Fruit fly (Drosophila melanogaster) whole organism, embryonic: ENCODE measurements around the gene AP-2mu.

Source experiments
- Asciz ChIP-seq: fragments of 200-800 bp; sonication (Bioruptor generic); optimal IDR thresholded peaks from 2 replicates; lab custom pipeline; 2017; ENCODE audit warnings: missing biosample characterization, mild to moderate bottlenecking, missing genetic modification characterization, missing genetic modification reagents
- CG12071 ChIP-seq: fragments of 200-800 bp; sonication (Bioruptor generic); optimal IDR thresholded peaks from 3 replicates; lab custom pipeline; 2018; ENCODE audit warnings: missing biosample characterization, mild to moderate bottlenecking, missing genetic modification characterization
- CG12155 ChIP-seq: fragments of 200-800 bp; sonication (Bioruptor generic); optimal IDR thresholded peaks from 3 replicates; lab custom pipeline; 2016; ENCODE audit warnings: missing biosample characterization, missing genetic modification characterization
- CG12236 ChIP-seq: fragments of 200-800 bp; sonication (Bioruptor generic); optimal IDR thresholded peaks from 2 replicates; lab custom pipeline; 2016; ENCODE audit warnings: missing biosample characterization, missing genetic modification characterization
- CG1233 ChIP-seq: fragments of 200-800 bp; sonication (Bioruptor generic); optimal IDR thresholded peaks from 4 replicates; lab custom pipeline; 2018; ENCODE audit warnings: missing biosample characterization, mild to moderate bottlenecking, missing genetic modification characterization
- CG12391 ChIP-seq: fragments of 200-800 bp; sonication (Bioruptor generic); optimal IDR thresholded peaks from 3 replicates; lab custom pipeline; 2018; ENCODE audit warnings: missing biosample characterization, mild to moderate bottlenecking, missing genetic modification characterization, moderate library complexity
- CG13123 ChIP-seq: fragments of 200-800 bp; sonication (Bioruptor generic); optimal IDR thresholded peaks from 2 replicates; lab custom pipeline; 2016; ENCODE audit warnings: missing biosample characterization, missing genetic modification characterization
- CG13287 ChIP-seq: fragments of 200-800 bp; sonication (Bioruptor generic); IDR thresholded peaks from 2 replicates; pipeline ENCODE4 v1.3.6; 2022; ENCODE audit warnings: missing biosample characterization, missing genetic modification characterization; ENCODE audit not compliant: partially characterized antibody
- CG1602 ChIP-seq: fragments of 200-800 bp; sonication (Bioruptor generic); optimal IDR thresholded peaks from 3 replicates; lab custom pipeline; 2016; ENCODE audit warnings: missing biosample characterization, missing genetic modification characterization
- CG1603 ChIP-seq: fragments of 200-800 bp; sonication (Bioruptor generic); optimal IDR thresholded peaks from 2 replicates; lab custom pipeline; 2019; ENCODE audit warnings: missing biosample characterization, mild to moderate bottlenecking, missing genetic modification characterization, moderate library complexity
- CG16815 ChIP-seq: fragments of 200-800 bp; sonication (Bioruptor generic); optimal IDR thresholded peaks from 3 replicates; lab custom pipeline; 2017; ENCODE audit warnings: missing biosample characterization, mild to moderate bottlenecking, missing genetic modification characterization
- CG16863 ChIP-seq: fragments of 200-800 bp; sonication (Bioruptor generic); optimal IDR thresholded peaks from 3 replicates; lab custom pipeline; 2016; ENCODE audit warnings: missing biosample characterization, missing genetic modification characterization
- CG17186 ChIP-seq: fragments of 200-800 bp; sonication (Bioruptor generic); optimal IDR thresholded peaks from 3 replicates; lab custom pipeline; 2017; ENCODE audit warnings: missing biosample characterization, missing genetic modification reagents, missing genetic modification characterization
- CG18262 ChIP-seq: fragments of 200-800 bp; optimal IDR thresholded peaks from 3 replicates; lab custom pipeline; 2019; ENCODE audit warnings: missing biosample characterization, mild to moderate bottlenecking, missing genetic modification characterization, moderate library complexity
- CG1832 ChIP-seq: fragments of 200-800 bp; sonication (Bioruptor generic); optimal IDR thresholded peaks from 2 replicates; lab custom pipeline; 2017; ENCODE audit warnings: missing biosample characterization, mild to moderate bottlenecking, missing genetic modification characterization, inconsistent platforms
- CG2889 ChIP-seq: fragments of 200-800 bp; sonication (Bioruptor generic); IDR thresholded peaks from 3 replicates; pipeline ENCODE4 v1.3.6; 2022; ENCODE audit warnings: missing biosample characterization, missing genetic modification characterization
- CG31388 ChIP-seq: fragments of 200-800 bp; sonication (Bioruptor generic); optimal IDR thresholded peaks from 2 replicates; lab custom pipeline; 2016; ENCODE audit warnings: missing biosample characterization, missing genetic modification characterization
- CG42726 ChIP-seq: fragments of 200-800 bp; sonication (Bioruptor generic); IDR thresholded peaks from 2 replicates; pipeline ENCODE4 v1.3.6; 2022; ENCODE audit warnings: missing biosample characterization, missing genetic modification characterization; ENCODE audit not compliant: partially characterized antibody
- CG6254 ChIP-seq: fragments of 200-800 bp; sonication (Bioruptor generic); optimal IDR thresholded peaks from 3 replicates; lab custom pipeline; 2017; ENCODE audit warnings: mild to moderate bottlenecking, missing biosample characterization, missing genetic modification reagents, missing genetic modification characterization
- CG6272 ChIP-seq: fragments of 200-800 bp; sonication (Bioruptor generic); IDR thresholded peaks from 2 replicates; pipeline ENCODE4 v1.3.6; 2022; ENCODE audit warnings: missing biosample characterization, missing genetic modification characterization
- CG7556 ChIP-seq: fragments of 200-800 bp; sonication (Bioruptor generic); optimal IDR thresholded peaks from 2 replicates; lab custom pipeline; 2017; ENCODE audit warnings: missing biosample characterization, mild to moderate bottlenecking, missing genetic modification characterization
- CG7963 ChIP-seq: fragments of 200-800 bp; sonication (Bioruptor generic); IDR thresholded peaks from 3 replicates; pipeline ENCODE4 v1.3.6; 2022; ENCODE audit warnings: missing biosample characterization, missing genetic modification characterization; ENCODE audit not compliant: partially characterized antibody
- CG8089 ChIP-seq: fragments of 200-800 bp; sonication (Bioruptor generic); optimal IDR thresholded peaks from 3 replicates; lab custom pipeline; 2016; ENCODE audit warnings: missing biosample characterization, missing genetic modification characterization
- CG8388 ChIP-seq: fragments of 200-800 bp; sonication (Bioruptor generic); optimal IDR thresholded peaks from 2 replicates; lab custom pipeline; 2019; ENCODE audit warnings: missing biosample characterization, mild to moderate bottlenecking, missing genetic modification characterization, moderate library complexity
- CG9437 ChIP-seq: fragments of 200-800 bp; sonication (Bioruptor generic); optimal IDR thresholded peaks from 2 replicates; lab custom pipeline; 2018; ENCODE audit warnings: missing biosample characterization, mild to moderate bottlenecking, missing genetic modification characterization
- CTCF ChIP-seq: fragments of 200-800 bp; sonication (Bioruptor generic); optimal IDR thresholded peaks from 2 replicates; lab custom pipeline; 2017; ENCODE audit warnings: missing biosample characterization, mild to moderate bottlenecking, missing genetic modification characterization, moderate library complexity
- D19A ChIP-seq: fragments of 200-800 bp; optimal IDR thresholded peaks from 3 replicates; lab custom pipeline; 2019; ENCODE audit warnings: missing biosample characterization, mild to moderate bottlenecking, missing genetic modification characterization, moderate library complexity
- D19B ChIP-seq: fragments of 200-800 bp; sonication (Bioruptor generic); optimal IDR thresholded peaks from 2 replicates; lab custom pipeline; 2017; ENCODE audit warnings: missing biosample characterization, mild to moderate bottlenecking, missing genetic modification characterization
- Dek ChIP-seq: fragments of 200-800 bp; sonication (Bioruptor generic); optimal IDR thresholded peaks from 3 replicates; lab custom pipeline; 2019; ENCODE audit warnings: missing biosample characterization, mild to moderate bottlenecking, missing genetic modification characterization, moderate library complexity
- Dip3 ChIP-seq: fragments of 200-800 bp; sonication (Bioruptor generic); optimal IDR thresholded peaks from 3 replicates; lab custom pipeline; 2016; ENCODE audit warnings: missing biosample characterization, missing genetic modification characterization
- Drgx ChIP-seq: fragments of 200-800 bp; sonication (Bioruptor generic); IDR thresholded peaks from 2 replicates; pipeline ENCODE4 v1.3.6; 2022; ENCODE audit warnings: missing biosample characterization, missing genetic modification characterization
- Eip74EF ChIP-seq, 2 experiments: fragments of 200-800 bp in 1 of 2; fragments of >200 bp in 1 of 2; sonication (Bioruptor generic) in 1 of 2; optimal IDR thresholded peaks; 2 replicates each; lab custom pipeline; 2017 to 2019; ENCODE audit warnings: missing biosample characterization in 2 of 2, missing genetic modification characterization in 2 of 2, mild to moderate bottlenecking in 1 of 2, moderate library complexity in 1 of 2
- Ets65A ChIP-seq: fragments of 200-800 bp; sonication (Bioruptor generic); peaks from one replicate; lab custom pipeline; 2016; ENCODE audit warnings: missing biosample characterization, missing genetic modification characterization
- Fer2 ChIP-seq: fragments of 200-800 bp; sonication (Bioruptor generic); optimal IDR thresholded peaks from 2 replicates; lab custom pipeline; 2018; ENCODE audit warnings: missing biosample characterization, mild to moderate bottlenecking, missing genetic modification characterization, moderate library complexity
- Hmx ChIP-seq: fragments of 200-800 bp; sonication (Bioruptor generic); optimal IDR thresholded peaks from 2 replicates; lab custom pipeline; 2016; ENCODE audit warnings: missing biosample characterization, missing genetic modification characterization
- Nf-YB ChIP-seq: fragments of 200-800 bp; sonication (Bioruptor generic); optimal IDR thresholded peaks from 3 replicates; lab custom pipeline; 2019; ENCODE audit warnings: missing biosample characterization, mild to moderate bottlenecking, missing genetic modification characterization, moderate library complexity
- Poxn ChIP-seq: fragments of 200-800 bp; sonication (Bioruptor generic); IDR thresholded peaks from 2 replicates; pipeline ENCODE4 v1.3.6; 2022; ENCODE audit warnings: missing biosample characterization, missing genetic modification characterization
- al ChIP-seq: fragments of 200-800 bp; sonication (Bioruptor generic); IDR thresholded peaks from 2 replicates; pipeline ENCODE4 v1.3.6; 2022; ENCODE audit warnings: missing biosample characterization, missing genetic modification characterization
- az2 ChIP-seq: fragments of 200-800 bp; sonication (Bioruptor generic); optimal IDR thresholded peaks from 3 replicates; lab custom pipeline; 2016; ENCODE audit warnings: missing biosample characterization, missing genetic modification characterization
- bab2 ChIP-seq: fragments of 200-800 bp; sonication (Bioruptor generic); optimal IDR thresholded peaks from 2 replicates; lab custom pipeline; 2016; ENCODE audit warnings: missing biosample characterization, missing genetic modification characterization
- bcd ChIP-seq: fragments of 200-800 bp; sonication (Bioruptor generic); optimal IDR thresholded peaks from 2 replicates; lab custom pipeline; 2017; ENCODE audit warnings: missing biosample characterization, mild to moderate bottlenecking, missing genetic modification characterization
- btn ChIP-seq: fragments of 200-800 bp; sonication (Bioruptor generic); optimal IDR thresholded peaks from 2 replicates; lab custom pipeline; 2016; ENCODE audit warnings: missing biosample characterization, missing genetic modification characterization
- grn ChIP-seq: fragments of 200-800 bp; sonication (Bioruptor generic); optimal IDR thresholded peaks from 3 replicates; lab custom pipeline; 2017; ENCODE audit warnings: missing biosample characterization, missing genetic modification characterization
- h ChIP-seq: fragments of >200 bp; optimal IDR thresholded peaks from 2 replicates; lab custom pipeline; 2017
- peb ChIP-seq: fragments of 200-800 bp; sonication (Bioruptor generic); IDR thresholded peaks from 2 replicates; pipeline ENCODE4 v1.3.6; 2022; ENCODE audit warnings: missing biosample characterization, missing genetic modification characterization
- pum ChIP-seq: fragments of 200-800 bp; sonication (Bioruptor generic); optimal IDR thresholded peaks from 2 replicates; lab custom pipeline; 2016; ENCODE audit warnings: missing biosample characterization, missing genetic modification characterization
- row ChIP-seq: fragments of 200-800 bp; sonication (Bioruptor generic); IDR thresholded peaks from 3 replicates; pipeline ENCODE4 v1.3.6; 2022; ENCODE audit warnings: missing biosample characterization, missing genetic modification characterization
- sc ChIP-seq, 3 experiments: fragments of >200 bp in 2 of 3; fragments of 200-800 bp in 1 of 3; sonication (Bioruptor generic) in 1 of 3; optimal IDR thresholded peaks; 2 replicates in 2 of 3; 3 replicates in 1 of 3; lab custom pipeline; 2017; ENCODE audit warnings: mild to moderate bottlenecking in 1 of 3, missing biosample characterization in 1 of 3, missing genetic modification characterization in 1 of 3, missing genetic modification reagents in 1 of 3
- schlank ChIP-seq: fragments of 200-800 bp; sonication (Bioruptor generic); optimal IDR thresholded peaks from 2 replicates; lab custom pipeline; 2018; ENCODE audit warnings: missing biosample characterization, mild to moderate bottlenecking, missing genetic modification characterization
- slbo ChIP-seq: fragments of 200-800 bp; sonication (Bioruptor generic); IDR thresholded peaks from 2 replicates; pipeline ENCODE4 v1.3.6; 2022; ENCODE audit warnings: missing biosample characterization, missing genetic modification characterization
- sr ChIP-seq: fragments of 200-800 bp; sonication (Bioruptor generic); IDR thresholded peaks from 3 replicates; pipeline ENCODE4 v1.3.6; 2022; ENCODE audit warnings: missing biosample characterization, missing genetic modification characterization
- trh ChIP-seq: fragments of 200-800 bp; sonication (Bioruptor generic); optimal IDR thresholded peaks from 2 replicates; lab custom pipeline; 2016; ENCODE audit warnings: missing biosample characterization, missing genetic modification characterization

AP-2mu gene

dm6 chr3R:22468829-22469487, 6.7 kb downstream of the AP-2mu start (continued):
- TF ChIP-seq Nf-YB: peak; percentile 66
- TF ChIP-seq al (GFP tag; lab: Robert Waterston, UW): peak; percentile 76
- TF ChIP-seq CG1233 (GFP tag; lab: Kevin White, UChicago): peak; percentile 82
- peak; percentile 50 for TF ChIP-seq CG16815 (GFP tag; lab: Kevin White, UChicago)
- TF ChIP-seq CG13123 (GFP tag; lab: Kevin White, UChicago): peak; percentile 44
- TF ChIP-seq row (GFP tag; lab: Robert Waterston, UW): peak; percentile 93
- no peak for TF ChIP-seq Hmx (GFP tag; lab: Kevin White, UChicago)
- peak; percentile 73 for TF ChIP-seq CG8388
- TF ChIP-seq bcd (GFP tag; lab: Kevin White, UChicago): peak; percentile 86
- peak; percentile 67 for TF ChIP-seq CG8089 (GFP tag; lab: Kevin White, UChicago)
- TF ChIP-seq CG1602 (GFP tag; lab: Kevin White, UChicago): peak; percentile 75
- TF ChIP-seq CG18262 (tag; lab: Kevin White, UChicago): no peak
- peak; percentile 79 for TF ChIP-seq peb (GFP tag; lab: Robert Waterston, UW)
- peak; percentile 79 for TF ChIP-seq CG12155 (GFP tag; lab: Kevin White, UChicago)
- peak; percentile 62 for TF ChIP-seq CG9437 (GFP tag; lab: Kevin White, UChicago)
- TF ChIP-seq slbo: peak; percentile 91
- peak; percentile 67 for TF ChIP-seq CG31388 (GFP tag; lab: Kevin White, UChicago)
- peak; percentile 10 for TF ChIP-seq CG17186 (GFP tag; lab: Kevin White, UChicago)
- TF ChIP-seq CG1603 (tag; lab: Kevin White, UChicago): peak; percentile 76
- TF ChIP-seq CG12071 (GFP tag; lab: Kevin White, UChicago): peak; percentile 90
- peak; percentile 79 for TF ChIP-seq D19A (tag; lab: Kevin White, UChicago)
- peak; percentile 70 for TF ChIP-seq btn (GFP tag; lab: Kevin White, UChicago)
- TF ChIP-seq bab2: peak; percentile 87
- no peak for TF ChIP-seq CG7963
- peak; percentile 85 for TF ChIP-seq Dek (tag; lab: Kevin White, UChicago)
- TF ChIP-seq Eip74EF (GFP tag; optimal IDR thresholded peaks at IDR 0.05; lab: Kevin White, UChicago): no peak
- TF ChIP-seq az2 (GFP tag; lab: Kevin White, UChicago): peak; percentile 80
- peak; percentile 63; the same call in 1 of the 2 replicates for TF ChIP-seq Poxn (GFP tag; lab: Robert Waterston, UW)
- peak; percentile 72 for TF ChIP-seq Asciz (GFP tag; lab: Kevin White, UChicago)
- TF ChIP-seq trh (GFP tag; lab: Kevin White, UChicago): peak; percentile 50
- TF ChIP-seq D19B: peak; percentile 66
- peak; percentile 77 for TF ChIP-seq Fer2 (tag; lab: Kevin White, UChicago)
- peak; percentile 62 for TF ChIP-seq CG2889 (GFP tag; lab: Robert Waterston, UW)
- TF ChIP-seq CG12236: peak; percentile 49
- TF ChIP-seq CG16863: peak; percentile 82
- TF ChIP-seq CG6254 (GFP tag; lab: Kevin White, UChicago): peak; percentile 42
- no peak for TF ChIP-seq CG1832 (GFP tag; lab: Kevin White, UChicago)
- TF ChIP-seq pum (GFP tag; lab: Kevin White, UChicago): peak; percentile 87
- peak; percentile 77 for TF ChIP-seq Drgx (GFP tag; lab: Robert Waterston, UW)
- TF ChIP-seq, all 482 proteins: peak for 368

dm6 chr3R:22470064-22470463, 7.8 kb downstream of the AP-2mu start:
- TF ChIP-seq sc (optimal IDR thresholded peaks at IDR 0.05; lab: Kevin White, UChicago): no peak
- no peak for TF ChIP-seq sc (GFP tag; optimal IDR thresholded peaks at IDR 0.05; lab: Kevin White, UChicago)
- no peak for TF ChIP-seq sr (GFP tag; lab: Robert Waterston, UW)
- TF ChIP-seq grn (GFP tag; lab: Kevin White, UChicago): no peak
- TF ChIP-seq CG13287 (GFP tag; lab: Robert Waterston, UW): no peak
- no peak for TF ChIP-seq h (lab: Kevin White, UChicago)
- TF ChIP-seq schlank (tag; lab: Kevin White, UChicago): no peak
- no peak for TF ChIP-seq CG12391 (tag; lab: Kevin White, UChicago)
- no peak for TF ChIP-seq CG7556
- no peak for TF ChIP-seq CG42726
- no peak for TF ChIP-seq CG6272 (GFP tag; lab: Robert Waterston, UW)
- no peak for TF ChIP-seq CTCF (GFP tag; lab: Kevin White, UChicago)
- TF ChIP-seq Dip3 (GFP tag; lab: Kevin White, UChicago): no peak
- TF ChIP-seq Ets65A: no peak
- no peak for TF ChIP-seq CG13123 (GFP tag; lab: Kevin White, UChicago)
